Worm (Caenorhabditis elegans) whole organism, L4/young adult: ENCODE data around the gene nhr-122.

Source experiments
- W03F9.2 ChIP-seq: fragments of 150-350 bp; optimal IDR thresholded peaks from 2 replicates; lab custom pipeline; 2014; ENCODE audit warnings: missing biosample characterization, missing genetic modification characterization
- dao-5 ChIP-seq: sonication (generic microtip); optimal IDR thresholded peaks from 2 replicates; lab custom pipeline; 2016; ENCODE audit warnings: missing genotype, missing genetic modification characterization, moderate library complexity, missing compliant biosample characterization
- him-1 ChIP-seq: sonication (generic microtip); optimal IDR thresholded peaks from 2 replicates; lab custom pipeline; 2016; ENCODE audit warnings: missing genotype, missing genetic modification reagents, missing genetic modification characterization, missing compliant biosample characterization

DNA sequence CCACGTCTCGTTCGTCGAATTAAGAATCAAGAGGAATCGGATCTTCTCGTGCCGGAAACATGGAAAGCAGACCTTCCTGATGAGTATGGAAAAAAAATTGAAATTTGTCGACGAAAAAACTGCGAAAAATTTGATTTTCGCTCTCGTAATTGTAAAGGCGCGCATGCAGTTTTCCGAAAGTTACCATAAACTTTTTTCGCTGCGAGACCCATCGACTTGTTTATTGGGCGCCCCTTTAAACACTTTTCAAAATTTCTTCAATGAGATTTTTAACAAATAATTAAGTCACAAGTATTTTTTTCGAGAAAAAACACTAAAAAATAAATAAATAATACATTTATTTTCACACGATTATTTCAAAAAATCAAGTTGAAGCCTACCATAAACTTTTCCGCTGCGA, 47.0 kb downstream of the nhr-122 start:
- TF ChIP-seq dao-5 (tag; lab: Kevin White, UChicago): no peak
- no peak for TF ChIP-seq him-1 (tag; lab: Kevin White, UChicago)
- no peak for TF ChIP-seq W03F9.2 (tag; lab: Kevin White, UChicago)
